Fruit fly (Drosophila melanogaster) whole organism, embryonic: ENCODE results near the gene CG13995.
A peak's percentile ranks its signal among the peaks of the same experiment; 100 is the strongest.

Experiments
- Adf1 ChIP-seq: fragments of 200-800 bp; sonication (Bioruptor generic); IDR thresholded peaks from 2 replicates; pipeline ENCODE4 v1.3.6; 2022; ENCODE audit warnings: missing biosample characterization, missing genetic modification characterization
- Aef1 ChIP-seq: fragments of 200-800 bp; sonication (Bioruptor generic); IDR thresholded peaks from 3 replicates; pipeline ENCODE4 v1.3.6; 2022; ENCODE audit warnings: missing biosample characterization, missing genetic modification characterization
- Bgb ChIP-seq: fragments of 200-800 bp; sonication (Bioruptor generic); IDR thresholded peaks from 2 replicates; pipeline ENCODE4 v1.3.6; 2022; ENCODE audit warnings: missing biosample characterization, missing genetic modification characterization; ENCODE audit not compliant: partially characterized antibody
- Blimp-1 ChIP-seq: fragments of 200-800 bp; sonication (Bioruptor generic); optimal IDR thresholded peaks from 3 replicates; lab custom pipeline; 2018; ENCODE audit warnings: missing biosample characterization, missing genetic modification characterization, mild to moderate bottlenecking, moderate library complexity, missing genetic modification reagents
- CG1024 ChIP-seq: fragments of 200-800 bp; sonication (Bioruptor generic); IDR thresholded peaks from 2 replicates; pipeline ENCODE4 v1.3.6; 2022; ENCODE audit warnings: missing biosample characterization, missing genetic modification characterization
- CG12071 ChIP-seq: fragments of 200-800 bp; sonication (Bioruptor generic); optimal IDR thresholded peaks from 3 replicates; lab custom pipeline; 2018; ENCODE audit warnings: missing biosample characterization, mild to moderate bottlenecking, missing genetic modification characterization
- CG13296 ChIP-seq: fragments of 200-800 bp; sonication (Bioruptor generic); optimal IDR thresholded peaks from 3 replicates; lab custom pipeline; 2018; ENCODE audit warnings: missing biosample characterization, mild to moderate bottlenecking, missing genetic modification characterization
- CG13424 ChIP-seq: fragments of 200-800 bp; sonication (Bioruptor generic); optimal IDR thresholded peaks from 2 replicates; lab custom pipeline; 2019; ENCODE audit warnings: missing biosample characterization, mild to moderate bottlenecking, missing genetic modification characterization, moderate library complexity
- CG13894 ChIP-seq: fragments of 200-800 bp; sonication (Bioruptor generic); optimal IDR thresholded peaks from 3 replicates; lab custom pipeline; 2018; ENCODE audit warnings: missing biosample characterization, mild to moderate bottlenecking, missing genetic modification characterization, moderate library complexity
- CG15514 ChIP-seq: fragments of 200-800 bp; sonication (Bioruptor generic); optimal IDR thresholded peaks from 3 replicates; lab custom pipeline; 2017; ENCODE audit warnings: missing biosample characterization, missing genetic modification characterization, mild to moderate bottlenecking, moderate library complexity, missing genetic modification reagents
- CG17612 ChIP-seq: fragments of 200-800 bp; sonication (Bioruptor generic); IDR thresholded peaks from 2 replicates; pipeline ENCODE4 v1.3.6; 2022; ENCODE audit warnings: missing biosample characterization, missing genetic modification characterization
- CG1832 ChIP-seq: fragments of 200-800 bp; sonication (Bioruptor generic); optimal IDR thresholded peaks from 2 replicates; lab custom pipeline; 2017; ENCODE audit warnings: missing biosample characterization, mild to moderate bottlenecking, missing genetic modification characterization, inconsistent platforms
- CG2120 ChIP-seq: fragments of 200-800 bp; sonication (Bioruptor generic); optimal IDR thresholded peaks from 3 replicates; lab custom pipeline; 2016; ENCODE audit warnings: missing biosample characterization, missing genetic modification characterization
- CG3065 ChIP-seq: fragments of 200-800 bp; sonication (Bioruptor generic); optimal IDR thresholded peaks from 2 replicates; lab custom pipeline; 2016; ENCODE audit warnings: missing biosample characterization, missing genetic modification characterization
- CG32767 ChIP-seq: fragments of 200-800 bp; sonication (Bioruptor generic); IDR thresholded peaks from 2 replicates; pipeline ENCODE4 v1.3.6; 2022; ENCODE audit warnings: missing biosample characterization, missing genetic modification characterization
- CG32772 ChIP-seq: fragments of 200-800 bp; sonication (Bioruptor generic); IDR thresholded peaks from 2 replicates; pipeline ENCODE4 v1.3.6; 2022; ENCODE audit warnings: missing biosample characterization, missing genetic modification characterization
- CG3847 ChIP-seq: fragments of 200-800 bp; sonication (Bioruptor generic); IDR thresholded peaks from 2 replicates; pipeline ENCODE4 v1.3.6; 2022; ENCODE audit warnings: missing biosample characterization, missing genetic modification characterization
- CG4730 ChIP-seq: fragments of 200-800 bp; sonication (Bioruptor generic); IDR thresholded peaks from 2 replicates; pipeline ENCODE4 v1.3.6; 2022; ENCODE audit warnings: missing biosample characterization, missing genetic modification characterization
- CG8290 ChIP-seq, 3 experiments: fragments of 200-800 bp; sonication (Bioruptor generic); optimal IDR thresholded peaks; 2 replicates each; lab custom pipeline; 2016 to 2019; ENCODE audit warnings: missing biosample characterization in 3 of 3, missing genetic modification characterization in 3 of 3, mild to moderate bottlenecking in 2 of 3, moderate library complexity in 1 of 3
- CG8478 ChIP-seq: fragments of >200 bp; optimal IDR thresholded peaks from 2 replicates; lab custom pipeline; 2018
- CTCF ChIP-seq: fragments of 200-800 bp; sonication (Bioruptor generic); optimal IDR thresholded peaks from 2 replicates; lab custom pipeline; 2017; ENCODE audit warnings: missing biosample characterization, mild to moderate bottlenecking, missing genetic modification characterization, moderate library complexity
- D19B ChIP-seq: fragments of 200-800 bp; sonication (Bioruptor generic); optimal IDR thresholded peaks from 2 replicates; lab custom pipeline; 2017; ENCODE audit warnings: missing biosample characterization, mild to moderate bottlenecking, missing genetic modification characterization
- Deaf1 ChIP-seq: fragments of 200-800 bp; optimal IDR thresholded peaks from 3 replicates; lab custom pipeline; 2019; ENCODE audit warnings: missing biosample characterization, mild to moderate bottlenecking, missing genetic modification characterization, moderate library complexity
- GATAe ChIP-seq: fragments of 200-800 bp; sonication (Bioruptor generic); conservative IDR thresholded peaks from 2 replicates; pipeline ENCODE4 v1.3.6; 2022; ENCODE audit warnings: missing biosample characterization, missing genetic modification characterization
- Hey ChIP-seq: fragments of 200-800 bp; sonication (Bioruptor generic); optimal IDR thresholded peaks from 3 replicates; lab custom pipeline; 2018; ENCODE audit warnings: missing biosample characterization, mild to moderate bottlenecking, missing genetic modification characterization
- Lpt ChIP-seq: fragments of >200 bp; optimal IDR thresholded peaks from 2 replicates; lab custom pipeline; 2018; ENCODE audit warnings: missing biosample characterization, missing genetic modification characterization
- Med ChIP-seq: fragments of 200-800 bp; sonication (Bioruptor generic); peaks from one replicate; lab custom pipeline; 2016; ENCODE audit warnings: missing biosample characterization, missing genetic modification characterization, mild to moderate bottlenecking, inconsistent platforms, moderate library complexity
- Myb ChIP-seq: fragments of 200-800 bp; sonication (Bioruptor generic); optimal IDR thresholded peaks from 2 replicates; lab custom pipeline; 2016; ENCODE audit warnings: missing biosample characterization, missing genetic modification characterization
- NC2β ChIP-seq: fragments of 200-800 bp; sonication (Bioruptor generic); optimal IDR thresholded peaks from 2 replicates; lab custom pipeline; 2016; ENCODE audit warnings: missing biosample characterization, missing genetic modification characterization
- Scr ChIP-seq: fragments of 200-800 bp; sonication (Bioruptor generic); IDR thresholded peaks from 2 replicates; pipeline ENCODE4 v1.3.6; 2022; ENCODE audit warnings: missing biosample characterization, missing genetic modification characterization; ENCODE audit not compliant: partially characterized antibody
- Xrp1 ChIP-seq: fragments of 200-800 bp; sonication (Bioruptor generic); IDR thresholded peaks from 2 replicates; pipeline ENCODE4 v1.3.6; 2022; ENCODE audit warnings: missing biosample characterization, missing genetic modification characterization
- ase ChIP-seq: fragments of 200-800 bp; sonication (Bioruptor generic); IDR thresholded peaks from 3 replicates; pipeline ENCODE4 v1.3.6; 2022; ENCODE audit warnings: missing biosample characterization, missing genetic modification characterization
- caup ChIP-seq: fragments of 200-800 bp; sonication (Bioruptor generic); optimal IDR thresholded peaks from 3 replicates; lab custom pipeline; 2017; ENCODE audit warnings: missing biosample characterization, mild to moderate bottlenecking, missing genetic modification characterization, moderate library complexity; ENCODE audit not compliant: severe bottlenecking
- fru ChIP-seq: fragments of >200 bp; optimal IDR thresholded peaks from 2 replicates; lab custom pipeline; 2017
- ftz-f1 ChIP-seq: fragments of 200-800 bp; sonication (Bioruptor generic); optimal IDR thresholded peaks from 2 replicates; lab custom pipeline; 2016; ENCODE audit warnings: missing biosample characterization, missing genetic modification characterization
- grau ChIP-seq: fragments of 200-800 bp; optimal IDR thresholded peaks from 3 replicates; lab custom pipeline; 2019; ENCODE audit warnings: missing biosample characterization, mild to moderate bottlenecking, missing genetic modification characterization, moderate library complexity
- gt ChIP-seq: fragments of 200-800 bp; sonication (Bioruptor generic); IDR thresholded peaks from 2 replicates; pipeline ENCODE4 v1.3.6; 2022; ENCODE audit warnings: missing biosample characterization, missing genetic modification characterization
- hbn ChIP-seq: fragments of 200-800 bp; sonication (Bioruptor generic); IDR thresholded peaks from 2 replicates; pipeline ENCODE4 v1.3.6; 2022; ENCODE audit warnings: missing biosample characterization, missing genetic modification characterization; ENCODE audit not compliant: partially characterized antibody
- her ChIP-seq: fragments of 200-800 bp; sonication (Bioruptor generic); optimal IDR thresholded peaks from 2 replicates; lab custom pipeline; 2016; ENCODE audit warnings: missing biosample characterization, missing genetic modification characterization
- hkb ChIP-seq, 2 experiments: fragments of 200-800 bp in 1 of 2; fragments of >200 bp in 1 of 2; sonication (Bioruptor generic) in 1 of 2; IDR thresholded peaks in 1 of 2; optimal IDR thresholded peaks in 1 of 2; 2 replicates each; pipeline versions ENCODE4 v1.3.6 to Lab custom; 2017 to 2022; ENCODE audit warnings: missing biosample characterization in 1 of 2, missing genetic modification characterization in 1 of 2
- lilli ChIP-seq: fragments of 200-800 bp; sonication (Bioruptor generic); optimal IDR thresholded peaks from 3 replicates; lab custom pipeline; 2016; ENCODE audit warnings: missing biosample characterization, missing genetic modification characterization
- mld ChIP-seq: fragments of 200-800 bp; sonication (Bioruptor generic); IDR thresholded peaks from 3 replicates; pipeline ENCODE4 v1.3.6; 2022; ENCODE audit warnings: missing biosample characterization, missing genetic modification characterization; ENCODE audit not compliant: partially characterized antibody
- nom ChIP-seq: fragments of 200-800 bp; sonication (Bioruptor generic); optimal IDR thresholded peaks from 2 replicates; lab custom pipeline; 2017; ENCODE audit warnings: missing biosample characterization, missing genetic modification characterization, mild to moderate bottlenecking, moderate library complexity, missing genetic modification reagents
- odd ChIP-seq: fragments of 200-800 bp; sonication (Bioruptor generic); optimal IDR thresholded peaks from 2 replicates; lab custom pipeline; 2017; ENCODE audit warnings: missing biosample characterization, mild to moderate bottlenecking, missing genetic modification characterization
- row ChIP-seq: fragments of 200-800 bp; sonication (Bioruptor generic); IDR thresholded peaks from 3 replicates; pipeline ENCODE4 v1.3.6; 2022; ENCODE audit warnings: missing biosample characterization, missing genetic modification characterization
- seq ChIP-seq: fragments of 200-800 bp; sonication (Bioruptor generic); IDR thresholded peaks from 2 replicates; pipeline ENCODE4 v1.3.6; 2022; ENCODE audit warnings: missing biosample characterization, missing genetic modification characterization
- slbo ChIP-seq: fragments of 200-800 bp; sonication (Bioruptor generic); IDR thresholded peaks from 2 replicates; pipeline ENCODE4 v1.3.6; 2022; ENCODE audit warnings: missing biosample characterization, missing genetic modification characterization
- ssp ChIP-seq: fragments of 200-800 bp; sonication (Bioruptor generic); IDR thresholded peaks from 2 replicates; pipeline ENCODE4 v1.3.6; 2022; ENCODE audit warnings: missing biosample characterization, missing genetic modification characterization
- tgo ChIP-seq: fragments of 200-800 bp; sonication (Bioruptor generic); IDR thresholded peaks from 3 replicates; pipeline ENCODE4 v1.3.6; 2022; ENCODE audit warnings: missing biosample characterization, missing genetic modification characterization
- ttk ChIP-seq: fragments of 200-800 bp; sonication (Bioruptor generic); IDR thresholded peaks from 2 replicates; pipeline ENCODE4 v2.1.2; 2022; ENCODE audit warnings: missing biosample characterization, missing genetic modification characterization
- wek ChIP-seq: fragments of 200-800 bp; sonication (Bioruptor generic); optimal IDR thresholded peaks from 3 replicates; lab custom pipeline; 2018; ENCODE audit warnings: missing biosample characterization, mild to moderate bottlenecking, missing genetic modification characterization, moderate library complexity

CG13995 gene

DNA sequence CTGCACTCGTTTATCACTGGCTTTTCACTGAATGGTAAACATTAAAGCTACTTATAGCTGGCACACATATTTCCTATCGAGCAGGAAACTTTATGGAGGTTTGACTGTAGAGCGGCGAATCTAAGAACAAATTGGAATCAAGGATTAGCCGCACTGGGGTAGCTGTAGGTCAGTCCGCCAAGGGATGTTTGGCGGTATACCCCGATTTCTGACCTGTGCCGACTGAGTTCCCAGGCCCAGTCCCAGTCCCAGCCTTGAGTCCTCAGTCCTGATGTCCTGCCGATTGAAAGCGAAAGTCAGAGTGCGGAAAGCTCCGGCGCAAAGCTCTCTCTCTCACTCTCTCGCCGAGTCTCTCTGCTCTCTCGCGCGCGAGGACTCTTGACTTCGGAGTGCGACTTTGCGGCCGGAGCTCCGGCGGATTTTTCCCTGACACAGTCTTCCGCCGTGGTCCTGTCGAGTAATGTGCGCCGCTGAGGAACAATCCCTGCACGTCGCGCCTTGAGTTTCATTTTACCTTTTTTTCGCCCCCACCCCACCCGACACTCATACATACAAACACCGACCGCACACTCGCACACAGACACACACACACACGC, at the start of gene CG13995:
Gene CG13995, plus strand, starts transcription at position 429 of the 596 bp plus-strand sequence.
- TF ChIP-seq Hey (tag; lab: Kevin White, UChicago): no peak
- no peak for TF ChIP-seq CG2120 (GFP tag; lab: Kevin White, UChicago)
- TF ChIP-seq CG17612: no peak
- no peak for TF ChIP-seq CG4730
- no peak for TF ChIP-seq tgo (GFP tag; lab: Robert Waterston, UW)
- no peak for TF ChIP-seq hkb (optimal IDR thresholded peaks at IDR 0.05; lab: Kevin White, UChicago)
- peak; percentile 19; the same call in 1 of the 2 replicates for TF ChIP-seq hkb (GFP tag; IDR thresholded peaks at IDR 0.05; lab: Robert Waterston, UW)
- TF ChIP-seq Bgb (GFP tag; lab: Robert Waterston, UW): peak; percentile 27; the same call in 1 of the 2 replicates
- TF ChIP-seq lilli (GFP tag; lab: Kevin White, UChicago): no peak
- TF ChIP-seq CG3065 (GFP tag; lab: Kevin White, UChicago): no peak
- TF ChIP-seq nom (GFP tag; lab: Kevin White, UChicago): peak; percentile 54
- TF ChIP-seq hbn (GFP tag; lab: Robert Waterston, UW): no peak
- peak; percentile 100 for TF ChIP-seq CG13894 (tag; lab: Kevin White, UChicago)
- no peak for TF ChIP-seq CG12071 (GFP tag; lab: Kevin White, UChicago)
- no peak for TF ChIP-seq Aef1
- peak; percentile 14; the same call in 1 of the 2 replicates for TF ChIP-seq Adf1 (GFP tag; lab: Robert Waterston, UW)
- no peak for TF ChIP-seq CG1832 (GFP tag; lab: Kevin White, UChicago)
- no peak for TF ChIP-seq Myb (GFP tag; lab: Kevin White, UChicago)
- peak; percentile 89 for TF ChIP-seq Deaf1 (tag; lab: Kevin White, UChicago)
- TF ChIP-seq fru (lab: Kevin White, UChicago): no peak
- TF ChIP-seq CG32772 (GFP tag; lab: Robert Waterston, UW): no peak
- TF ChIP-seq Scr (GFP tag; lab: Robert Waterston, UW): no peak
- TF ChIP-seq Xrp1 (GFP tag; lab: Robert Waterston, UW): no peak
- TF ChIP-seq caup (GFP tag; lab: Kevin White, UChicago): no peak
- no peak for TF ChIP-seq her (GFP tag; lab: Kevin White, UChicago)
- no peak for TF ChIP-seq wek (GFP tag; lab: Kevin White, UChicago)
- peak; percentile 31; the same call in 1 of the 2 replicates for TF ChIP-seq seq
- TF ChIP-seq row (GFP tag; lab: Robert Waterston, UW): peak; percentile 12; the same call in 1 of the 3 replicates
- no peak for TF ChIP-seq mld
- 0 out of 2 replicates have a peak, but pooled peaks have one; percentile 24 for TF ChIP-seq ttk (GFP tag; lab: Robert Waterston, UW)
- 0 out of 3 replicates have a peak, but pooled peaks have one; percentile 36 for TF ChIP-seq ase (GFP tag; lab: Robert Waterston, UW)
- TF ChIP-seq CG13296 (GFP tag; lab: Kevin White, UChicago): no peak
- no peak for TF ChIP-seq NC2β (GFP tag; lab: Kevin White, UChicago)
- TF ChIP-seq CG1024 (GFP tag; lab: Robert Waterston, UW): no peak
- no peak for TF ChIP-seq ssp
- TF ChIP-seq gt (GFP tag; lab: Robert Waterston, UW): no peak
- peak; percentile 18 for TF ChIP-seq CG15514 (GFP tag; lab: Kevin White, UChicago)
- no peak for TF ChIP-seq CG3847
- no peak for TF ChIP-seq CTCF
- TF ChIP-seq Med (GFP tag; lab: Kevin White, UChicago): peak; percentile 58
- TF ChIP-seq slbo (GFP tag; lab: Robert Waterston, UW): no peak
- peak; percentile 60 for TF ChIP-seq grau (tag; lab: Kevin White, UChicago)
- TF ChIP-seq CG8478 (lab: Kevin White, UChicago): no peak
- TF ChIP-seq D19B (GFP tag; lab: Kevin White, UChicago): no peak
- no peak for TF ChIP-seq GATAe (GFP tag; lab: Robert Waterston, UW)
- TF ChIP-seq Lpt (GFP tag; lab: Kevin White, UChicago): no peak
- 0 out of 2 replicates have a peak, but pooled peaks have one; percentile 26 for TF ChIP-seq CG32767
- no peak for TF ChIP-seq ftz-f1
- no peak for TF ChIP-seq CG13424
- peak; percentile 28 for TF ChIP-seq Blimp-1 (GFP tag; lab: Kevin White, UChicago)
- no peak for TF ChIP-seq CG8290 (GFP tag; optimal IDR thresholded peaks at IDR 0.05; lab: Kevin White, UChicago)
- TF ChIP-seq CG8290 (tag; optimal IDR thresholded peaks at IDR 0.05; lab: Kevin White, UChicago): no peak
- TF ChIP-seq odd (GFP tag; lab: Kevin White, UChicago): no peak
